ENCODE assay signal across 1 fruit fly cellular context in genomic region chrX:2184563-2184962, dm6.
TF ChIP-seq lines count a peak whose summit lies in the region.

Gene Nmd3, minus strand, starts transcription at chrX:2184668.
Gene CG17776, plus strand, starts transcription at chrX:2184725.

TF ChIP-seq in whole organism, embryonic, 481 proteins besides CTCF, POLR2A, EP300 and RAD21 (continued from another document and continues in another):
- no peak for TF ChIP-seq CG1647 (GFP tag; optimal IDR thresholded peaks at IDR 0.05; lab: Kevin White, UChicago)
- 0 out of 2 replicates have a peak, but pooled peaks have one; percentile 6 for TF ChIP-seq onecut (GFP tag; IDR thresholded peaks at IDR 0.05; lab: Robert Waterston, UW)
- no peak for TF ChIP-seq ash1 (GFP tag; optimal IDR thresholded peaks at IDR 0.05; lab: Kevin White, UChicago)
- TF ChIP-seq CG31441 (GFP tag; IDR thresholded peaks at IDR 0.05; lab: Robert Waterston, UW) = no peak
- TF ChIP-seq CG2712 (tag; optimal IDR thresholded peaks at IDR 0.05; lab: Kevin White, UChicago) = no peak
- TF ChIP-seq chinmo (GFP tag; IDR thresholded peaks at IDR 0.05; lab: Robert Waterston, UW; ENCODE audit: partially characterized antibody) = 0 out of 4 replicates have a peak, but pooled peaks have one; percentile 17
- no peak for TF ChIP-seq sob (GFP tag; IDR thresholded peaks at IDR 0.05; lab: Robert Waterston, UW)
- TF ChIP-seq Adf1 (GFP tag; IDR thresholded peaks at IDR 0.05; lab: Robert Waterston, UW) = no peak
- TF ChIP-seq CG15269 (tag; optimal IDR thresholded peaks at IDR 0.05; lab: Kevin White, UChicago) = no peak
- TF ChIP-seq Dek (tag; optimal IDR thresholded peaks at IDR 0.05; lab: Kevin White, UChicago) = no peak
- TF ChIP-seq CG3065 (GFP tag; optimal IDR thresholded peaks at IDR 0.05; lab: Kevin White, UChicago) = no peak
- no peak for TF ChIP-seq sisA (GFP tag; IDR thresholded peaks at IDR 0.05; lab: Robert Waterston, UW)
- TF ChIP-seq Dp (GFP tag; optimal IDR thresholded peaks at IDR 0.05; lab: Kevin White, UChicago) = peak; percentile 42
- no peak for TF ChIP-seq pum (GFP tag; optimal IDR thresholded peaks at IDR 0.05; lab: Kevin White, UChicago)
- no peak for TF ChIP-seq Mes4 (GFP tag; optimal IDR thresholded peaks at IDR 0.05; lab: Kevin White, UChicago)
- no peak for TF ChIP-seq CG14667 (GFP tag; IDR thresholded peaks at IDR 0.05; lab: Robert Waterston, UW)
- peak; percentile 26 for TF ChIP-seq shn (GFP tag; optimal IDR thresholded peaks at IDR 0.05; lab: Kevin White, UChicago)
- TF ChIP-seq Nf-YC (tag; optimal IDR thresholded peaks at IDR 0.05; lab: Kevin White, UChicago) = no peak
- no peak for TF ChIP-seq klu (GFP tag; IDR thresholded peaks at IDR 0.05; lab: Robert Waterston, UW)
- no peak for TF ChIP-seq CG17829 (tag; optimal IDR thresholded peaks at IDR 0.05; lab: Kevin White, UChicago)
- TF ChIP-seq Opbp (GFP tag; IDR thresholded peaks at IDR 0.05; lab: Robert Waterston, UW; ENCODE audit: partially characterized antibody) = peak; percentile 35; the same call in 1 of the 3 replicates
- no peak for TF ChIP-seq Nf-YA (GFP tag; IDR thresholded peaks at IDR 0.05; lab: Robert Waterston, UW)
- TF ChIP-seq Gsc (GFP tag; IDR thresholded peaks at IDR 0.05; lab: Robert Waterston, UW) = no peak
- TF ChIP-seq CG11723 (GFP tag; optimal IDR thresholded peaks at IDR 0.05; lab: Kevin White, UChicago) = no peak
- no peak for TF ChIP-seq ind (GFP tag; optimal IDR thresholded peaks at IDR 0.05; lab: Kevin White, UChicago)
- no peak for TF ChIP-seq slp2 (GFP tag; optimal IDR thresholded peaks at IDR 0.05; lab: Kevin White, UChicago)
- TF ChIP-seq row (GFP tag; IDR thresholded peaks at IDR 0.05; lab: Robert Waterston, UW) = peak; percentile 66
- no peak for TF ChIP-seq CG31365 (tag; optimal IDR thresholded peaks at IDR 0.05; lab: Kevin White, UChicago)
- no peak for TF ChIP-seq dmrt99B (tag; optimal IDR thresholded peaks at IDR 0.05; lab: Kevin White, UChicago)
- TF ChIP-seq fd3F (GFP tag; optimal IDR thresholded peaks at IDR 0.05; lab: Kevin White, UChicago) = no peak
- TF ChIP-seq cad (GFP tag; optimal IDR thresholded peaks at IDR 0.05; lab: Kevin White, UChicago) = no peak
- no peak for TF ChIP-seq MTF-1 (GFP tag; optimal IDR thresholded peaks at IDR 0.05; lab: Kevin White, UChicago; ENCODE audit: borderline replicate concordance)
- TF ChIP-seq CG6683 (GFP tag; optimal IDR thresholded peaks at IDR 0.05; lab: Kevin White, UChicago) = no peak
- TF ChIP-seq CG10366 (GFP tag; IDR thresholded peaks at IDR 0.05; lab: Robert Waterston, UW) = no peak
- TF ChIP-seq psq (GFP tag; optimal IDR thresholded peaks at IDR 0.05; lab: Kevin White, UChicago) = no peak
- TF ChIP-seq CG32767 (GFP tag; IDR thresholded peaks at IDR 0.05; lab: Robert Waterston, UW) = no peak
- TF ChIP-seq eyg (GFP tag; optimal IDR thresholded peaks at IDR 0.05; lab: Kevin White, UChicago) = no peak
- no peak for TF ChIP-seq CG14965 (GFP tag; optimal IDR thresholded peaks at IDR 0.05; lab: Kevin White, UChicago; ENCODE audit: borderline replicate concordance)
- no peak for TF ChIP-seq nerfin-1 (tag; optimal IDR thresholded peaks at IDR 0.05; lab: Kevin White, UChicago)
- TF ChIP-seq CG13123 (GFP tag; optimal IDR thresholded peaks at IDR 0.05; lab: Kevin White, UChicago) = no peak
- TF ChIP-seq lmd (GFP tag; IDR thresholded peaks at IDR 0.05; lab: Robert Waterston, UW) = no peak
- TF ChIP-seq Neu2 (GFP tag; optimal IDR thresholded peaks at IDR 0.05; lab: Kevin White, UChicago; ENCODE audit: borderline replicate concordance) = no peak
- TF ChIP-seq nom (GFP tag; optimal IDR thresholded peaks at IDR 0.05; lab: Kevin White, UChicago) = no peak
- TF ChIP-seq gem (tag; optimal IDR thresholded peaks at IDR 0.05; lab: Kevin White, UChicago) = no peak
- no peak for TF ChIP-seq rib (GFP tag; IDR thresholded peaks at IDR 0.05; lab: Robert Waterston, UW)
- TF ChIP-seq CG14050 (GFP tag; IDR thresholded peaks at IDR 0.05; lab: Robert Waterston, UW) = no peak
- no peak for TF ChIP-seq p53 (GFP tag; optimal IDR thresholded peaks at IDR 0.05; lab: Kevin White, UChicago)
- no peak for TF ChIP-seq CG4424 (GFP tag; optimal IDR thresholded peaks at IDR 0.05; lab: Kevin White, UChicago)
- peak; percentile 68 for TF ChIP-seq BEAF-32 (GFP tag; optimal IDR thresholded peaks at IDR 0.05; lab: Kevin White, UChicago)
- no peak for TF ChIP-seq CG31388 (GFP tag; optimal IDR thresholded peaks at IDR 0.05; lab: Kevin White, UChicago)
- no peak for TF ChIP-seq pnt (GFP tag; optimal IDR thresholded peaks at IDR 0.05; lab: Kevin White, UChicago)
- TF ChIP-seq Hsf (GFP tag; optimal IDR thresholded peaks at IDR 0.05; lab: Kevin White, UChicago) = no peak
- no peak for TF ChIP-seq CG3281 (GFP tag; optimal IDR thresholded peaks at IDR 0.05; lab: Kevin White, UChicago)
- no peak for TF ChIP-seq CG13296 (GFP tag; optimal IDR thresholded peaks at IDR 0.05; lab: Kevin White, UChicago)
- TF ChIP-seq hb (GFP tag; IDR thresholded peaks at IDR 0.05; lab: Robert Waterston, UW; ENCODE audit: partially characterized antibody) = peak; percentile 80
- peak; percentile 33 for TF ChIP-seq CG12659 (GFP tag; optimal IDR thresholded peaks at IDR 0.05; lab: Kevin White, UChicago)
- no peak for TF ChIP-seq mam (GFP tag; optimal IDR thresholded peaks at IDR 0.05; lab: Kevin White, UChicago)
- TF ChIP-seq hth (optimal IDR thresholded peaks at IDR 0.05; lab: Kevin White, UChicago) = no peak
- TF ChIP-seq wor (GFP tag; IDR thresholded peaks at IDR 0.05; lab: Robert Waterston, UW) = no peak
- TF ChIP-seq CG2202 (tag; optimal IDR thresholded peaks at IDR 0.05; lab: Kevin White, UChicago) = no peak
- no peak for TF ChIP-seq en (GFP tag; optimal IDR thresholded peaks at IDR 0.05; lab: Kevin White, UChicago)
- TF ChIP-seq ro (GFP tag; IDR thresholded peaks at IDR 0.05; lab: Robert Waterston, UW) = no peak
- TF ChIP-seq CG7556 (GFP tag; optimal IDR thresholded peaks at IDR 0.05; lab: Kevin White, UChicago) = no peak
- no peak for TF ChIP-seq Chrac-16 (GFP tag; optimal IDR thresholded peaks at IDR 0.05; lab: Kevin White, UChicago)
- no peak for TF ChIP-seq kah (GFP tag; optimal IDR thresholded peaks at IDR 0.05; lab: Kevin White, UChicago)
- TF ChIP-seq Tbp (GFP tag; optimal IDR thresholded peaks at IDR 0.05; lab: Kevin White, UChicago) = peak; percentile 30
- TF ChIP-seq CG17912 (GFP tag; optimal IDR thresholded peaks at IDR 0.05; lab: Kevin White, UChicago) = no peak
- TF ChIP-seq gcm (GFP tag; optimal IDR thresholded peaks at IDR 0.05; lab: Kevin White, UChicago) = no peak
- TF ChIP-seq jumu (GFP tag; optimal IDR thresholded peaks at IDR 0.05; lab: Kevin White, UChicago) = no peak
- TF ChIP-seq tin (GFP tag; optimal IDR thresholded peaks at IDR 0.05; lab: Kevin White, UChicago) = no peak
- TF ChIP-seq CG16815 (GFP tag; optimal IDR thresholded peaks at IDR 0.05; lab: Kevin White, UChicago) = no peak
- no peak for TF ChIP-seq Vsx1 (GFP tag; optimal IDR thresholded peaks at IDR 0.05; lab: Kevin White, UChicago)
- TF ChIP-seq CG12744 (GFP tag; optimal IDR thresholded peaks at IDR 0.05; lab: Kevin White, UChicago) = no peak
- TF ChIP-seq CG3407 (GFP tag; optimal IDR thresholded peaks at IDR 0.05; lab: Kevin White, UChicago) = no peak
- TF ChIP-seq CG6791 (GFP tag; IDR thresholded peaks at IDR 0.05; lab: Robert Waterston, UW; ENCODE audit: partially characterized antibody) = peak; percentile 60; the same call in 2 of the 3 replicates
- no peak for TF ChIP-seq Hr39 (optimal IDR thresholded peaks at IDR 0.05; lab: Kevin White, UChicago)
- no peak for TF ChIP-seq CG5245 (GFP tag; optimal IDR thresholded peaks at IDR 0.05; lab: Kevin White, UChicago)
- peak; percentile 4 for TF ChIP-seq CG9797 (GFP tag; optimal IDR thresholded peaks at IDR 0.05; lab: Kevin White, UChicago)
- TF ChIP-seq Dip3 (GFP tag; optimal IDR thresholded peaks at IDR 0.05; lab: Kevin White, UChicago) = no peak
- no peak for TF ChIP-seq Hr78 (GFP tag; optimal IDR thresholded peaks at IDR 0.05; lab: Kevin White, UChicago)
- TF ChIP-seq CG11695 (GFP tag; IDR thresholded peaks at IDR 0.05; lab: Robert Waterston, UW) = no peak
- TF ChIP-seq Blimp-1 (GFP tag; optimal IDR thresholded peaks at IDR 0.05; lab: Kevin White, UChicago) = no peak
- peak; percentile 37; the same call in 1 of the 2 replicates for TF ChIP-seq bbx (GFP tag; IDR thresholded peaks at IDR 0.05; lab: Robert Waterston, UW; ENCODE audit: partially characterized antibody)
- no peak for TF ChIP-seq CG12769 (tag; optimal IDR thresholded peaks at IDR 0.05; lab: Kevin White, UChicago)
- no peak for TF ChIP-seq luna (GFP tag; optimal IDR thresholded peaks at IDR 0.05; lab: Kevin White, UChicago)
- peak; percentile 47; the same call in 1 of the 2 replicates for TF ChIP-seq amos (GFP tag; IDR thresholded peaks at IDR 0.05; lab: Robert Waterston, UW; ENCODE audit: partially characterized antibody)
- no peak for TF ChIP-seq CG13775 (GFP tag; optimal IDR thresholded peaks at IDR 0.05; lab: Kevin White, UChicago)
- no peak for TF ChIP-seq CG8290 (GFP tag; optimal IDR thresholded peaks at IDR 0.05; lab: Kevin White, UChicago)
- TF ChIP-seq CG8290 (tag; optimal IDR thresholded peaks at IDR 0.05; lab: Kevin White, UChicago) = no peak
- no peak for TF ChIP-seq CG9727 (GFP tag; optimal IDR thresholded peaks at IDR 0.05; lab: Kevin White, UChicago)
- TF ChIP-seq CG9609 (GFP tag; optimal IDR thresholded peaks at IDR 0.05; lab: Kevin White, UChicago) = no peak
- TF ChIP-seq CG6854 (GFP tag; optimal IDR thresholded peaks at IDR 0.05; lab: Kevin White, UChicago) = no peak
- no peak for TF ChIP-seq B-H2 (GFP tag; optimal IDR thresholded peaks at IDR 0.05; lab: Kevin White, UChicago)
- TF ChIP-seq CG18764 (GFP tag; optimal IDR thresholded peaks at IDR 0.05; lab: Kevin White, UChicago) = no peak
- no peak for TF ChIP-seq bigmax (GFP tag; optimal IDR thresholded peaks at IDR 0.05; lab: Kevin White, UChicago)
- TF ChIP-seq CG14710 (tag; optimal IDR thresholded peaks at IDR 0.05; lab: Kevin White, UChicago) = peak; percentile 45
- TF ChIP-seq usp (GFP tag; optimal IDR thresholded peaks at IDR 0.05; lab: Kevin White, UChicago) = no peak
- TF ChIP-seq NK7.1 (GFP tag; optimal IDR thresholded peaks at IDR 0.05; lab: Kevin White, UChicago) = no peak
- peak; percentile 95 for TF ChIP-seq Sry-β (GFP tag; optimal IDR thresholded peaks at IDR 0.05; lab: Kevin White, UChicago)
- TF ChIP-seq gsb (GFP tag; IDR thresholded peaks at IDR 0.05; lab: Robert Waterston, UW) = no peak
- peak; percentile 44; the same call in 1 of the 2 replicates for TF ChIP-seq ato (GFP tag; IDR thresholded peaks at IDR 0.05; lab: Robert Waterston, UW; ENCODE audit: partially characterized antibody)
- no peak for TF ChIP-seq trh (GFP tag; optimal IDR thresholded peaks at IDR 0.05; lab: Kevin White, UChicago)
- TF ChIP-seq CG13424 (tag; optimal IDR thresholded peaks at IDR 0.05; lab: Kevin White, UChicago) = peak; percentile 5
- no peak for TF ChIP-seq CG7271 (tag; optimal IDR thresholded peaks at IDR 0.05; lab: Kevin White, UChicago)
- no peak for TF ChIP-seq Rfx (GFP tag; IDR thresholded peaks at IDR 0.05; lab: Robert Waterston, UW)
- TF ChIP-seq gro (GFP tag; optimal IDR thresholded peaks at IDR 0.05; lab: Kevin White, UChicago) = no peak
- no peak; the same call in 1 of the 2 replicates for TF ChIP-seq CG2129 (GFP tag; IDR thresholded peaks at IDR 0.05; lab: Robert Waterston, UW; ENCODE audit: partially characterized antibody)
- no peak for TF ChIP-seq jing (GFP tag; optimal IDR thresholded peaks at IDR 0.05; lab: Kevin White, UChicago)
- 0 out of 2 replicates have a peak, but pooled peaks have one; percentile 5 for TF ChIP-seq CG3847 (GFP tag; IDR thresholded peaks at IDR 0.05; lab: Robert Waterston, UW)
- TF ChIP-seq CG2120 (GFP tag; optimal IDR thresholded peaks at IDR 0.05; lab: Kevin White, UChicago) = peak; percentile 35
- TF ChIP-seq CG9215 (GFP tag; IDR thresholded peaks at IDR 0.05; lab: Robert Waterston, UW) = no peak
- TF ChIP-seq CG7372 (GFP tag; IDR thresholded peaks at IDR 0.05; lab: Robert Waterston, UW) = no peak
- TF ChIP-seq D19A (tag; optimal IDR thresholded peaks at IDR 0.05; lab: Kevin White, UChicago) = no peak
- no peak for TF ChIP-seq CG10431 (GFP tag; optimal IDR thresholded peaks at IDR 0.05; lab: Kevin White, UChicago)
- no peak for TF ChIP-seq TFAM (GFP tag; optimal IDR thresholded peaks at IDR 0.05; lab: Kevin White, UChicago)
- TF ChIP-seq sens-2 (GFP tag; IDR thresholded peaks at IDR 0.05; lab: Robert Waterston, UW) = no peak
- peak; percentile 20 to 85 for TF ChIP-seq crp (GFP tag; optimal IDR thresholded peaks at IDR 0.05; lab: Kevin White, UChicago)
- TF ChIP-seq CG33213 (GFP tag; optimal IDR thresholded peaks at IDR 0.05; lab: Kevin White, UChicago) = no peak
- peak; percentile 39 for TF ChIP-seq phol (tag; optimal IDR thresholded peaks at IDR 0.05; lab: Kevin White, UChicago)
- no peak for TF ChIP-seq kay (GFP tag; optimal IDR thresholded peaks at IDR 0.05; lab: Kevin White, UChicago)
- no peak for TF ChIP-seq mirr (GFP tag; optimal IDR thresholded peaks at IDR 0.05; lab: Kevin White, UChicago)
- no peak for TF ChIP-seq danr (GFP tag; IDR thresholded peaks at IDR 0.05; lab: Robert Waterston, UW)
- TF ChIP-seq Meics (GFP tag; optimal IDR thresholded peaks at IDR 0.05; lab: Kevin White, UChicago) = no peak
- no peak for TF ChIP-seq dysf (GFP tag; IDR thresholded peaks at IDR 0.05; lab: Robert Waterston, UW)
- TF ChIP-seq CG3726 (GFP tag; IDR thresholded peaks at IDR 0.05; lab: Robert Waterston, UW) = no peak
- TF ChIP-seq D19B (GFP tag; optimal IDR thresholded peaks at IDR 0.05; lab: Kevin White, UChicago) = no peak
- TF ChIP-seq chn (GFP tag; optimal IDR thresholded peaks at IDR 0.05; lab: Kevin White, UChicago) = no peak
- no peak for TF ChIP-seq CG8924 (tag; optimal IDR thresholded peaks at IDR 0.05; lab: Kevin White, UChicago)
- peak; percentile 93 for TF ChIP-seq dm (GFP tag; optimal IDR thresholded peaks at IDR 0.05; lab: Kevin White, UChicago)
- TF ChIP-seq CG8388 (GFP tag; optimal IDR thresholded peaks at IDR 0.05; lab: Kevin White, UChicago) = no peak
- no peak for TF ChIP-seq Stat92E (GFP tag; optimal IDR thresholded peaks at IDR 0.05; lab: Kevin White, UChicago)
- TF ChIP-seq ken (GFP tag; IDR thresholded peaks at IDR 0.05; lab: Robert Waterston, UW) = no peak
- TF ChIP-seq oc (tag; optimal IDR thresholded peaks at IDR 0.05; lab: Kevin White, UChicago) = no peak
- no peak for TF ChIP-seq CG10147 (GFP tag; optimal IDR thresholded peaks at IDR 0.05; lab: Kevin White, UChicago)
- TF ChIP-seq Eip74EF (GFP tag; optimal IDR thresholded peaks at IDR 0.05; lab: Kevin White, UChicago) = no peak
- no peak for TF ChIP-seq CG1792 (GFP tag; optimal IDR thresholded peaks at IDR 0.05; lab: Kevin White, UChicago)
